Worm (Caenorhabditis elegans) whole organism, early embryonic: Measurements from ENCODE around the gene ruvb-1.

Source experiments
- ets-7 ChIP-seq: sonication (generic microtip); optimal IDR thresholded peaks from 2 replicates; lab custom pipeline; 2016; ENCODE audit warnings: missing genotype, missing genetic modification characterization, missing compliant biosample characterization
- scrt-1 ChIP-seq: fragments of 200-800 bp; sonication (Bioruptor generic); IDR thresholded peaks from 2 replicates; pipeline ENCODE4 v1.3.6; 2022; ENCODE audit warnings: missing genetic modification characterization, missing compliant biosample characterization

- no peak for TF ChIP-seq ets-7 (tag; lab: Kevin White, UChicago)
- no peak for TF ChIP-seq scrt-1 (GFP tag; lab: Robert Waterston, UW)
Observed at ce11 chrV:10003315-10003969, 22.8 kb upstream of the ruvb-1 start.
